Worm (Caenorhabditis elegans): Measurements from ENCODE around the gene fbxa-215.

fbxa-215 gene

DNA sequence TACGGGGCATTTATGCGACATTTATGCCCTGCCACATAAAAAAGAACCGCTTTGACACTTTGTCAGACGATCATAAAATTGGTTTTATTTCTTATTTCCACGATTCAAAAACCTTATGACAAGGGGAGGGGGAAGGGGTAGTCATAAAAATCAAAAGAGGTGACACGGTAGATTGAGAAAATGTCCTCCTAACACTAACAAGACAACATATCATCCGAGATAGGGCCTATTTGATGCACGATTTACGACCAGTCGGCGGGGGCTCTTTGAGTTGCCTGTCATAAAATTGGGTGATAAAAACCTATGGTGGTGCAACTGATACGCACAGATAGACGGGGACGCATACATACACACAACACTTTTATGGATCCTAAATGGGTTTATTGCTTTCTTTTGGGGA, 41.2 kb upstream of the fbxa-215 start (continued):
- TF ChIP-seq gei-8 (GFP tag; optimal IDR thresholded peaks at IDR 0.05) = no peak
- TF ChIP-seq D1046.2 (GFP tag; IDR thresholded peaks at IDR 0.05) = no peak
- no peak for TF ChIP-seq madf-5 (GFP tag; IDR thresholded peaks at IDR 0.05)
- TF ChIP-seq ceh-20 (GFP tag; IDR thresholded peaks at IDR 0.05) = peak; percentile 96
- TF ChIP-seq Y48G9A.11 (GFP tag; IDR thresholded peaks at IDR 0.05) = no peak
- no peak for TF ChIP-seq attf-4 (tag; optimal IDR thresholded peaks at IDR 0.05)
- TF ChIP-seq php-3 (GFP tag; IDR thresholded peaks at IDR 0.05) = peak; percentile 100
- no peak for TF ChIP-seq ama-1 (optimal IDR thresholded peaks at IDR 0.05)
- TF ChIP-seq F49E8.2 (tag; optimal IDR thresholded peaks at IDR 0.05; ENCODE audit: borderline replicate concordance) = no peak
- TF ChIP-seq lsy-2 (tag; optimal IDR thresholded peaks at IDR 0.05) = no peak
- TF ChIP-seq fkh-10 (GFP tag; optimal IDR thresholded peaks at IDR 0.05) = no peak
- TF ChIP-seq ZK546.5 (tag; optimal IDR thresholded peaks at IDR 0.05) = no peak
- no peak for TF ChIP-seq spr-3 (GFP tag; optimal IDR thresholded peaks at IDR 0.05)
- TF ChIP-seq ceh-32 (tag; optimal IDR thresholded peaks at IDR 0.05; ENCODE audit: poor library complexity) = no peak
- TF ChIP-seq F10B5.3 (tag; optimal IDR thresholded peaks at IDR 0.05) = no peak
- TF ChIP-seq mes-2 (tag; optimal IDR thresholded peaks at IDR 0.05; ENCODE audit: poor library complexity, severe bottlenecking) = no peak
- no peak for TF ChIP-seq lir-3 (tag; optimal IDR thresholded peaks at IDR 0.05)
- TF ChIP-seq mxl-3 (GFP tag; optimal IDR thresholded peaks at IDR 0.05) = peak; percentile 24
- peak; percentile 76 for TF ChIP-seq nhr-102 (tag; optimal IDR thresholded peaks at IDR 0.05)
- no peak for TF ChIP-seq daf-12 (tag; optimal IDR thresholded peaks at IDR 0.05)
- no peak for TF ChIP-seq nhr-6 (tag; optimal IDR thresholded peaks at IDR 0.05)
- TF ChIP-seq nhr-237 (tag; optimal IDR thresholded peaks at IDR 0.05) = no peak
- TF ChIP-seq lin-13 (GFP tag; optimal IDR thresholded peaks at IDR 0.05) = no peak
- no peak for TF ChIP-seq hmg-1.1 (GFP tag; IDR thresholded peaks at IDR 0.05)
- TF ChIP-seq set-16 (GFP tag; IDR thresholded peaks at IDR 0.05) = no peak
- TF ChIP-seq dmd-9 (GFP tag; IDR thresholded peaks at IDR 0.05) = no peak
- TF ChIP-seq hlh-11 (tag; optimal IDR thresholded peaks at IDR 0.05) = peak; percentile 82
- TF ChIP-seq zip-11 (GFP tag; IDR thresholded peaks at IDR 0.05) = no peak
- TF ChIP-seq daf-16 (GFP tag; optimal IDR thresholded peaks at IDR 0.05) = no peak
- peak; percentile 76 for TF ChIP-seq daf-16 (tag; optimal IDR thresholded peaks at IDR 0.05)
- peak in 1 of 2 experiments; percentile 74 for TF ChIP-seq unc-62 (GFP tag; optimal IDR thresholded peaks at IDR 0.05 in 1 of 2)
- no peak for TF ChIP-seq unc-62 (tag; optimal IDR thresholded peaks at IDR 0.05)
- TF ChIP-seq mdt-29 (GFP tag; IDR thresholded peaks at IDR 0.05) = no peak
- no peak for TF ChIP-seq lin-38 (GFP tag; IDR thresholded peaks at IDR 0.05)
- peak; percentile 71 for TF ChIP-seq pqm-1 (tag; optimal IDR thresholded peaks at IDR 0.05)
- no peak for TF ChIP-seq ztf-11 (tag; optimal IDR thresholded peaks at IDR 0.05)

DNA sequence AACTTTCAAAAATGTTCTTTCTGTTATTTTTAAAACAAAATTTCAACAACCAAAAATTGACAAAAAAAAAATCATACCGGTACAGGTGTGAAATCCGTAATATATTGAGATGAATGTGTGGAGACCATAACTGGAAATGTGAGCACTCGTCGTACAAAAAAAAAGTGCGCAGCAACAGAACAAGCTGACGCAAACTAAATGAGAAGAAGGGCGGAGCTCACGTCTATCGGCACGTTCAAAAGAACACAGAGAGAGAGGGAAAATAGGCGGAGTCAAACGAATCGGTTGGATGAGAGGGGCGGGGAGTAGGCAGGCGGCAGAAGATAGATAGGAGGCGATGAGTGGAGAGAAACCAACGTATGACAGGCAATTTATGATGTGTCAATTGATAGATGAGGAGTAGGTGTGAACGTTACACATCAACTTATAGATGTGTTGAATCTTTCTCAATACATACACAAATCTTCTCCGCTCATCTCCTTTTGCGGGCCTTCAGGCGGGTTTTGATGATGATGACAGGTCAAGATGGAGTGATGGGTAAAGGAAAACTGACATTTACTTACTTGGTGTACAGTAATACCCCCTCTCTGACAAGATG, 37.2 kb upstream of the fbxa-215 start, which contains the start of gene tlp-1:
Gene tlp-1 (minus strand): TSS at position 255 of the 598 bp plus-strand sequence.
- TF ChIP-seq mxl-3 (GFP tag; optimal IDR thresholded peaks at IDR 0.05) (peak; percentile 39), mep-1 (tag; optimal IDR thresholded peaks at IDR 0.05) (peak; percentile 20), nhr-28 (tag; optimal IDR thresholded peaks at IDR 0.05) (peak; percentile 44), vab-7 (GFP tag; IDR thresholded peaks at IDR 0.05) (no peak), zfp-3 (GFP tag; conservative IDR thresholded peaks at IDR 0.05) (no peak), dmd-6 (GFP tag; IDR thresholded peaks at IDR 0.05) (peak; percentile 26; the same call in 1 of the 2 replicates), nhr-102 (tag; optimal IDR thresholded peaks at IDR 0.05) (no peak), hif-1 (tag; optimal IDR thresholded peaks at IDR 0.05) (no peak), hlh-11 (tag; optimal IDR thresholded peaks at IDR 0.05) (peak; percentile 48), zag-1 (tag; optimal IDR thresholded peaks at IDR 0.05) (no peak), ama-1 (optimal IDR thresholded peaks at IDR 0.05) (peak; percentile 76), hlh-30 (tag; optimal IDR thresholded peaks at IDR 0.05; ENCODE audit: insufficient read depth) (peak; percentile 29), ceh-28 (tag; optimal IDR thresholded peaks at IDR 0.05) (no peak), ceh-20 (GFP tag; IDR thresholded peaks at IDR 0.05) (peak; percentile 78), F10B5.3 (tag; optimal IDR thresholded peaks at IDR 0.05) (no peak), nhr-25 (tag; optimal IDR thresholded peaks at IDR 0.05; ENCODE audit: borderline replicate concordance, insufficient read depth) (peak; percentile 60), mdl-1 (tag; optimal IDR thresholded peaks at IDR 0.05) (peak in 1 of 2 experiments; percentile 43), tag-97 (GFP tag; IDR thresholded peaks at IDR 0.05) (no peak), unc-62 (GFP tag; optimal IDR thresholded peaks at IDR 0.05 in 1 of 2) (peak in 1 of 2 experiments; percentile 100), unc-62 (tag; optimal IDR thresholded peaks at IDR 0.05) (peak; percentile 46), nhr-41 (GFP tag; IDR thresholded peaks at IDR 0.05) (no peak), aha-1 (tag) (peak; percentile 97), nhr-11 (tag; optimal IDR thresholded peaks at IDR 0.05) (no peak)
